Fruit fly (Drosophila melanogaster) whole organism, adult: ENCODE measurements around the gene CG8173.

Source experiments
- CG11617 ChIP-seq: fragments of 200-800 bp; sonication (Bioruptor generic); optimal IDR thresholded peaks from 2 replicates; lab custom pipeline; 2017; ENCODE audit warnings: mild to moderate bottlenecking, missing biosample characterization, missing genetic modification reagents, missing genetic modification characterization
- CG12768 ChIP-seq: fragments of 200-800 bp; sonication (Bioruptor generic); optimal IDR thresholded peaks from 2 replicates; lab custom pipeline; 2017; ENCODE audit warnings: missing biosample characterization, missing genetic modification characterization, mild to moderate bottlenecking, moderate library complexity, missing genetic modification reagents
- CG14711 ChIP-seq: fragments of 200-800 bp; sonication (Bioruptor generic); optimal IDR thresholded peaks from 2 replicates; lab custom pipeline; 2018; ENCODE audit warnings: missing biosample characterization, mild to moderate bottlenecking, missing genetic modification characterization, moderate library complexity
- CG1620 ChIP-seq: fragments of 200-800 bp; sonication (Bioruptor generic); optimal IDR thresholded peaks from 2 replicates; lab custom pipeline; 2016; ENCODE audit warnings: missing biosample characterization, missing genetic modification characterization
- CG33017 ChIP-seq: fragments of 200-800 bp; sonication (Bioruptor generic); optimal IDR thresholded peaks from 2 replicates; lab custom pipeline; 2018; ENCODE audit warnings: missing biosample characterization, mild to moderate bottlenecking, missing genetic modification characterization, moderate library complexity
- CG5204 ChIP-seq: fragments of 200-800 bp; sonication (Bioruptor generic); optimal IDR thresholded peaks from 2 replicates; lab custom pipeline; 2016; ENCODE audit warnings: missing biosample characterization, missing genetic modification characterization
- CG7045 ChIP-seq: fragments of 200-800 bp; sonication (Bioruptor generic); optimal IDR thresholded peaks from 2 replicates; lab custom pipeline; 2017; ENCODE audit warnings: missing biosample characterization, mild to moderate bottlenecking, missing genetic modification characterization
- CG7101 ChIP-seq: fragments of 200-800 bp; sonication (Bioruptor generic); optimal IDR thresholded peaks from 2 replicates; lab custom pipeline; 2018; ENCODE audit warnings: missing biosample characterization, mild to moderate bottlenecking, missing genetic modification characterization, moderate library complexity
- Clk ChIP-seq: fragments of 200-800 bp; sonication (Bioruptor generic); optimal IDR thresholded peaks from 2 replicates; lab custom pipeline; 2017; ENCODE audit warnings: missing biosample characterization, missing genetic modification characterization
- Crg-1 ChIP-seq: fragments of 200-800 bp; sonication (Bioruptor generic); optimal IDR thresholded peaks from 2 replicates; lab custom pipeline; 2016; ENCODE audit warnings: missing biosample characterization, missing genetic modification characterization
- Hr96 ChIP-seq: fragments of 200-800 bp; sonication (Bioruptor generic); optimal IDR thresholded peaks from 2 replicates; lab custom pipeline; 2016; ENCODE audit warnings: missing biosample characterization, missing genetic modification characterization
- Mnt ChIP-seq: fragments of 200-800 bp; sonication (Bioruptor generic); optimal IDR thresholded peaks from 2 replicates; lab custom pipeline; 2016; ENCODE audit warnings: missing biosample characterization, mild to moderate bottlenecking, missing genetic modification characterization
- bab1 ChIP-seq: fragments of 200-800 bp; sonication (Bioruptor generic); optimal IDR thresholded peaks from 3 replicates; lab custom pipeline; 2019; ENCODE audit warnings: missing biosample characterization, mild to moderate bottlenecking, missing genetic modification characterization, moderate library complexity
- cic ChIP-seq: fragments of 200-800 bp; sonication (Bioruptor generic); optimal IDR thresholded peaks from 2 replicates; lab custom pipeline; 2017; ENCODE audit warnings: missing biosample characterization, mild to moderate bottlenecking, missing genetic modification characterization, moderate library complexity
- cnc ChIP-seq, 2 experiments: fragments of >200 bp; optimal IDR thresholded peaks; 2 replicates each; lab custom pipeline; 2017
- kay ChIP-seq: fragments of 200-800 bp; sonication (Bioruptor generic); peaks from one replicate; lab custom pipeline; 2016; ENCODE audit warnings: missing biosample characterization, missing genetic modification characterization, borderline replicate concordance
- ovo ChIP-seq: fragments of 200-800 bp; sonication (Bioruptor generic); optimal IDR thresholded peaks from 2 replicates; lab custom pipeline; 2016; ENCODE audit warnings: missing biosample characterization, missing genetic modification characterization
- pad ChIP-seq: fragments of 200-800 bp; sonication (Bioruptor generic); optimal IDR thresholded peaks from 3 replicates; lab custom pipeline; 2017; ENCODE audit warnings: missing biosample characterization, missing genetic modification characterization, mild to moderate bottlenecking, moderate library complexity, missing genetic modification reagents
- tj ChIP-seq: fragments of 200-800 bp; sonication (Bioruptor generic); optimal IDR thresholded peaks from 3 replicates; lab custom pipeline; 2017; ENCODE audit warnings: missing biosample characterization, mild to moderate bottlenecking, missing genetic modification characterization, moderate library complexity
- toe ChIP-seq: fragments of 200-800 bp; sonication (Bioruptor generic); optimal IDR thresholded peaks from 2 replicates; lab custom pipeline; 2016; ENCODE audit warnings: missing biosample characterization, missing genetic modification characterization

CG8173 gene

dm6 chrX:17694873-17695446 lies 14.5 kb downstream of the CG8173 start:
- peak; percentile 27 for TF ChIP-seq CG14711 (tag; lab: Kevin White, UChicago)
- TF ChIP-seq CG1620 (GFP tag; lab: Kevin White, UChicago), result no peak
- no peak for TF ChIP-seq kay (GFP tag; lab: Kevin White, UChicago)
- no peak for TF ChIP-seq CG7045 (GFP tag; lab: Kevin White, UChicago)
- TF ChIP-seq pad (GFP tag; lab: Kevin White, UChicago), result peak; percentile 30
- TF ChIP-seq bab1 (GFP tag; lab: Kevin White, UChicago), result peak; percentile 68
- TF ChIP-seq CG7101, result peak; percentile 24
- no peak for TF ChIP-seq ovo (GFP tag; lab: Kevin White, UChicago)

DNA sequence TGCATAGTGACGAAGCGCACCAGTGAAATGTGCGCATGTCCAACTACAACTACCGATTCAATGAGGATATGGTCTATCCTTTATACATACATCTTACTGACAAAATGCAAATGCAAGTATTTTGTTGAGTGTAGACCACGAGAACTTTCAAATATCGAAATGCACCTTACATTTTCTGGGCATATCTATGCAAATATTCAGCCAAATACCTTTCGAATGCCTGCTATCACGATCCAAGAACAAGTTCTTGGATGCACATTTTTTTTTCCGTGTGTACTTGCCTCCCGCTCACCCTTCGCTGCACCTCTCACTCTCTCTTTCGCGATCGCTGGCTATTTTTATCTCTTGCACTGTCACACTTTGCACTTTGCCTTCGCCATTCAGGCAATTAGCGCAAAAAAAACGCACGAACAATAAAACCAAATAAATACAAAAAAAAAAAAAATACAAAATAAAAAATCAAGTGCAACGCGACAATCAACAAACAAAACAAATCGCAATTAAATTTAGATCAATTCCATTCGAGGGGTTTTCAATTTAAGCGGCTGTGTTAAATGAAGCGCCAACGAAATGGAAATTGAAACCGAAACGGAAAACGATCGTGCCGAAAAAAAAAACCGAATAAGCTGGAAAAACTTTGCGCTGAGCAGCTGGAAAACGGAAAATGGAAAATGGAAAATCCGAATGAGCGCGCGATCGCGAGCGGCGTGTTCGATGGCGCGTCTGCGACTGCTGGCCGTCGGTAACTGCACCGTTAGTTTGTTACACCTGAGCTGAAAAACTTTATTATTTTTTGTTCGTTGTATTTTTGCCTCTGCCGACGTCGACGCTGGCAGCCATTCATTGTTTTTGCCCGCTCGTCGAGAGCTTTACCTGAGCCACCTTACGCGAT lies 15.2 kb downstream of the CG8173 start:
- no peak for TF ChIP-seq cic (GFP tag; lab: Kevin White, UChicago)
- TF ChIP-seq CG5204, result peak; percentile 3
- TF ChIP-seq ovo (GFP tag; lab: Kevin White, UChicago), result peak; percentile 98
- no peak for TF ChIP-seq CG33017 (tag; lab: Kevin White, UChicago)
- peak; percentile 23 for TF ChIP-seq Hr96 (GFP tag; lab: Kevin White, UChicago)
- peak; percentile 32 for TF ChIP-seq tj
- no peak for TF ChIP-seq Clk (GFP tag; lab: Kevin White, UChicago)
- no peak for TF ChIP-seq CG7045 (GFP tag; lab: Kevin White, UChicago)
- TF ChIP-seq kay (GFP tag; lab: Kevin White, UChicago), result peak; percentile 33

DNA sequence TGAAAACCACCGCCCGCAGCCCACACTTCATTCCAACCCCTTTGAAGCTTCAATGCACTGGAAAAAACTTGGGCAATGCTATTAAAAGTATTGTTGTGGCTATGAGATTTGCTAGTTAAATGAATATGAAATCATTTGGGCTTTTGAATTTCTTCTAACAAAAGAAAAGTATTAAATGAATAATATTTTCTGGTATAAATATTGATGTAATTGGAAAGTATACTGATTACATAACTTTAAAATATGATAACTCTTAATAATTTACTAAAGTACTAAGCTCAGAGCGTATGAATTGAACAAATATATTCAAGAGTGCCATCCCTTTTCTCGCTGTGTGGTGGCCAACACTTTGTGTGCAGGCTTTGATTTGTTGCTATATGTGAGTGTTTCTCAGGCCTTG lies 16.7 kb downstream of the CG8173 start:
- TF ChIP-seq CG7101 (no peak), CG5204 (peak; percentile 9)

- TF ChIP-seq Crg-1 (GFP tag; lab: Kevin White, UChicago), result no peak
These were observed 23.3 kb downstream of the CG8173 start for dm6 chrX:17686179-17686578.

DNA sequence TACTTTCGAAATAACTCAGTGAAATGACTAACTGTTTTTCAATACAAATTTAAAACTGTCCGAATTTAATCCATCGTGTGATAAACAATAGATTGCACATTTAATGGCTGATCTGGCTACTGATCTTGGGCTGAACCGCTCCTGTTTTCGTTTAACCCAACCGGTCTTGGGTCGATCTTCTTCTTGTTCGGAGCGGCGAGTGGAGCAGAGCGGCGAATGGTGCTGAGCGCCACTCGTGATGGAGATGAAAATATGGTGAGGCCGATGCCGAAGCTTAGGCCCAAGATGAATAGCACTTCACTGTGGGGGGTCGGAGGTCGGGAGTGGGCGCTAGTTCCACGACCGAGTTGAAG lies 26.0 kb downstream of the CG8173 start:
- no peak for TF ChIP-seq CG33017 (tag; lab: Kevin White, UChicago)
- TF ChIP-seq Crg-1 (GFP tag; lab: Kevin White, UChicago), result no peak
- TF ChIP-seq CG7101, result no peak
- no peak for TF ChIP-seq CG1620 (GFP tag; lab: Kevin White, UChicago)
- TF ChIP-seq CG7045 (GFP tag; lab: Kevin White, UChicago), result no peak
- TF ChIP-seq toe, result no peak
- TF ChIP-seq CG11617 (GFP tag; lab: Kevin White, UChicago), result no peak
- no peak for TF ChIP-seq pad (GFP tag; lab: Kevin White, UChicago)
- TF ChIP-seq cnc (optimal IDR thresholded peaks at IDR 0.05; lab: Kevin White, UChicago), result no peak
- no peak for TF ChIP-seq kay (GFP tag; lab: Kevin White, UChicago)
- no peak for TF ChIP-seq CG12768 (GFP tag; lab: Kevin White, UChicago)
- no peak for TF ChIP-seq tj
- TF ChIP-seq cic (GFP tag; lab: Kevin White, UChicago), result no peak
- TF ChIP-seq Mnt (GFP tag; lab: Kevin White, UChicago), result no peak
- no peak for TF ChIP-seq bab1 (GFP tag; lab: Kevin White, UChicago)
- TF ChIP-seq CG5204, result no peak
- no peak for TF ChIP-seq ovo (GFP tag; lab: Kevin White, UChicago)

dm6 chrX:17682745-17683505 lies 26.5 kb downstream of the CG8173 start:
- peak; percentile 21 for TF ChIP-seq ovo (GFP tag; lab: Kevin White, UChicago)
- no peak for TF ChIP-seq pad (GFP tag; lab: Kevin White, UChicago)
- no peak for TF ChIP-seq kay (GFP tag; lab: Kevin White, UChicago)
- TF ChIP-seq CG5204, result peak; percentile 29
- TF ChIP-seq cnc (optimal IDR thresholded peaks at IDR 0.05; lab: Kevin White, UChicago), result no peak
- no peak for TF ChIP-seq CG11617 (GFP tag; lab: Kevin White, UChicago)
- TF ChIP-seq Crg-1 (GFP tag; lab: Kevin White, UChicago), result no peak
- peak; percentile 16 for TF ChIP-seq CG14711 (tag; lab: Kevin White, UChicago)
- TF ChIP-seq CG7101, result no peak
- no peak for TF ChIP-seq CG1620 (GFP tag; lab: Kevin White, UChicago)
- TF ChIP-seq tj, result peak; percentile 23
- no peak for TF ChIP-seq toe
- no peak for TF ChIP-seq Mnt (GFP tag; lab: Kevin White, UChicago)
- TF ChIP-seq CG7045 (GFP tag; lab: Kevin White, UChicago), result no peak
- peak; percentile 30 for TF ChIP-seq bab1 (GFP tag; lab: Kevin White, UChicago)
- TF ChIP-seq CG12768 (GFP tag; lab: Kevin White, UChicago), result no peak
